Worm (Caenorhabditis elegans): ENCODE data around the gene T15B7.1.

T15B7.1 gene

DNA sequence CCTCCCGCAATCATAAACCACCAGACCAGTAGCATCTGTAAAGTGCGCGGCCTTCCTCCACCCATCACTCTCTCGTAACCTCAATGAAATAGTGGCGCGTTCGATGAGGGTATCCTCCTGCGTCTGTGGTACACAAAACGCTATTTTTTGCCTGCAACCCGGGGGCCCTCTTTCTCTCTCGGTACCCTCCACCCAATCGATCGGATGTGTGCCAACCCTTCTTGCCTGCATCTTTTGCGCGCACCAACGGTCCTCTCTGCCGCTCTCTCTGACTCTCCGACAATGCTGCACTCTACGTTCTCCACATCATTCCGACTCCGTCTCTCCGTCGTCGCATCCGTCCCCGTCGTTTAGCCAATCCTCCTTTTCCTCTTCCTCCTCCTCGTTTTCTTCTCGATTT is 37.0 kb downstream of the T15B7.1 start (continued):
- TF ChIP-seq blmp-1 (tag; optimal IDR thresholded peaks at IDR 0.05) (no peak), efl-1 (optimal IDR thresholded peaks at IDR 0.05) (peak; percentile 54 to 63), efl-1 (GFP tag; optimal IDR thresholded peaks at IDR 0.05 in 1 of 2) (peak; percentile 1 to 93), nhr-85 (tag) (peak; percentile 92), ztf-11 (tag; optimal IDR thresholded peaks at IDR 0.05) (peak in 1 of 2 experiments; percentile 69), ceh-82 (tag; optimal IDR thresholded peaks at IDR 0.05) (peak; percentile 39 to 75 (median 74)), nhr-47 (tag; optimal IDR thresholded peaks at IDR 0.05) (peak; percentile 82), fkh-4 (tag; optimal IDR thresholded peaks at IDR 0.05; ENCODE audit: borderline replicate concordance) (peak; percentile 7), fkh-8 (tag; optimal IDR thresholded peaks at IDR 0.05) (peak; percentile 78), C04F5.9 (tag; optimal IDR thresholded peaks at IDR 0.05) (no peak), unc-62 (GFP tag; optimal IDR thresholded peaks at IDR 0.05) (no peak), lsy-2 (tag; optimal IDR thresholded peaks at IDR 0.05) (peak; percentile 65 to 75), dsc-1 (tag; optimal IDR thresholded peaks at IDR 0.05) (peak; percentile 67), ceh-90 (tag; optimal IDR thresholded peaks at IDR 0.05) (no peak), sptf-1 (tag; optimal IDR thresholded peaks at IDR 0.05) (no peak), nhr-20 (tag; optimal IDR thresholded peaks at IDR 0.05) (peak; percentile 77), nhr-11 (tag; optimal IDR thresholded peaks at IDR 0.05) (no peak), ces-1 (GFP tag; optimal IDR thresholded peaks at IDR 0.05) (no peak), pag-3 (tag; optimal IDR thresholded peaks at IDR 0.05; ENCODE audit: borderline replicate concordance, insufficient read depth) (peak; percentile 42), ama-1 (optimal IDR thresholded peaks at IDR 0.05) (no peak), lin-15B (tag; optimal IDR thresholded peaks at IDR 0.05) (no peak), ceh-8 (GFP tag; optimal IDR thresholded peaks at IDR 0.05) (peak; percentile 42), lin-14 (GFP tag; optimal IDR thresholded peaks at IDR 0.05) (peak; percentile 95), tbx-2 (tag; optimal IDR thresholded peaks at IDR 0.05) (peak; percentile 83), isw-1 (GFP tag; IDR thresholded peaks at IDR 0.05) (peak; percentile 45), nhr-237 (tag; optimal IDR thresholded peaks at IDR 0.05) (peak; percentile 34), ceh-88 (GFP tag; IDR thresholded peaks at IDR 0.05) (no peak), ets-5 (GFP tag; IDR thresholded peaks at IDR 0.05) (no peak), sox-4 (tag; optimal IDR thresholded peaks at IDR 0.05) (peak; percentile 61), unc-86 (tag; optimal IDR thresholded peaks at IDR 0.05) (peak; percentile 78), nhr-71 (tag; optimal IDR thresholded peaks at IDR 0.05) (peak; percentile 84), nhr-77 (tag; optimal IDR thresholded peaks at IDR 0.05) (peak; percentile 70), egl-13 (tag; optimal IDR thresholded peaks at IDR 0.05) (peak; percentile 73), pqm-1 (tag; optimal IDR thresholded peaks at IDR 0.05) (no peak), rnt-1 (tag; optimal IDR thresholded peaks at IDR 0.05) (peak; percentile 65), lir-3 (tag; optimal IDR thresholded peaks at IDR 0.05; ENCODE audit: poor library complexity) (peak; percentile 27), nhr-28 (tag; optimal IDR thresholded peaks at IDR 0.05) (no peak), elt-2 (tag; optimal IDR thresholded peaks at IDR 0.05) (no peak), fos-1 (tag; optimal IDR thresholded peaks at IDR 0.05) (peak; percentile 45)

DNA sequence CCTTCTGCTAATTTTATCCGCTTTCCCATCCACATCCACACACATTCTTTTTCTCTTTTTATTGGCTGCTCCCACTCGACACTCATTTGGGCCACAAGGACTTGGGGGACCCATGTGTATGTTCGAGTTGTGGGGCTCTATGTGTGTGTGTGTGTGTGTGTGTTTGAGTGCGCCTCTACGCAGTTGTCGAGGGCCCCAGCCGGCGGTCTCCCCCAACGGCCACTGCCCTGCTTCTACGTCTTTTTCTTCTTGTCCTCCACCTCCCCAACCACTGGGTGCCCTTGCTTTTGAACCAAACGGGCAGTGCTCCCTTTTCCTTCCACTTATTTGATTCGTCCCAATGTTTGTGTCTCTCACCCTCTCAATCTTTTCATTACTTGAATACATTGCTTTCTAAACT is 38.1 kb downstream of the T15B7.1 start:
- no peak for TF ChIP-seq efl-1 (optimal IDR thresholded peaks at IDR 0.05)
- TF ChIP-seq efl-1 (GFP tag; optimal IDR thresholded peaks at IDR 0.05 in 1 of 2): peak in 1 of 2 experiments; percentile 44
- TF ChIP-seq ceh-8 (GFP tag; optimal IDR thresholded peaks at IDR 0.05): peak; percentile 8
- TF ChIP-seq dsc-1 (tag; optimal IDR thresholded peaks at IDR 0.05): peak; percentile 50
- peak; percentile 35 for TF ChIP-seq tbx-2 (tag; optimal IDR thresholded peaks at IDR 0.05)
- TF ChIP-seq nhr-47 (tag; optimal IDR thresholded peaks at IDR 0.05): peak; percentile 36
- peak in 1 of 2 experiments; percentile 33 for TF ChIP-seq lsy-2 (tag; optimal IDR thresholded peaks at IDR 0.05)
- TF ChIP-seq rnt-1 (tag; optimal IDR thresholded peaks at IDR 0.05): peak; percentile 53
- TF ChIP-seq hlh-4 (tag; optimal IDR thresholded peaks at IDR 0.05): no peak
- no peak for TF ChIP-seq C04F5.9 (tag; optimal IDR thresholded peaks at IDR 0.05)
- peak in 1 of 3 experiments; percentile 42 for TF ChIP-seq ceh-82 (tag; optimal IDR thresholded peaks at IDR 0.05)
- no peak for TF ChIP-seq irx-1 (tag; optimal IDR thresholded peaks at IDR 0.05)
- TF ChIP-seq nhr-12 (tag; optimal IDR thresholded peaks at IDR 0.05): no peak
- peak; percentile 11 for TF ChIP-seq unc-86 (tag; optimal IDR thresholded peaks at IDR 0.05)
- no peak for TF ChIP-seq vab-15 (tag; optimal IDR thresholded peaks at IDR 0.05)
- TF ChIP-seq nhr-71 (tag; optimal IDR thresholded peaks at IDR 0.05): peak; percentile 36
- 0 out of 2 replicates have a peak, but pooled peaks have one; percentile 4 for TF ChIP-seq nhr-19 (GFP tag; conservative IDR thresholded peaks at IDR 0.05)
- TF ChIP-seq lin-14 (GFP tag; optimal IDR thresholded peaks at IDR 0.05): peak; percentile 83
- TF ChIP-seq snpc-4 (tag; optimal IDR thresholded peaks at IDR 0.05): peak; percentile 35
- peak; percentile 5 for TF ChIP-seq nhr-20 (tag; optimal IDR thresholded peaks at IDR 0.05)
- TF ChIP-seq snu-23 (GFP tag; optimal IDR thresholded peaks at IDR 0.05): peak; percentile 43
- TF ChIP-seq egl-13 (tag; optimal IDR thresholded peaks at IDR 0.05): no peak
- no peak for TF ChIP-seq ama-1 (optimal IDR thresholded peaks at IDR 0.05)
- no peak for TF ChIP-seq sox-4 (tag; optimal IDR thresholded peaks at IDR 0.05)
- peak in 1 of 2 experiments; percentile 21 for TF ChIP-seq lin-35 (GFP tag; optimal IDR thresholded peaks at IDR 0.05)

Data from whole organism, L1 larva.